Fruit fly (Drosophila melanogaster) whole organism, prepupa: ENCODE data around the gene GCS1.

Experiments used
- Blimp-1 ChIP-seq: fragments of 200-800 bp; sonication (Bioruptor generic); optimal IDR thresholded peaks from 3 replicates; lab custom pipeline; 2017; ENCODE audit warnings: missing biosample characterization, missing genetic modification characterization, mild to moderate bottlenecking, moderate library complexity, missing genetic modification reagents
- CG10631 ChIP-seq: fragments of 200-800 bp; sonication (Bioruptor generic); optimal IDR thresholded peaks from 2 replicates; lab custom pipeline; 2016; ENCODE audit warnings: missing biosample characterization, missing genetic modification characterization
- CG10669 ChIP-seq: fragments of 200-800 bp; sonication (Bioruptor generic); optimal IDR thresholded peaks from 3 replicates; lab custom pipeline; 2018; ENCODE audit warnings: missing biosample characterization, mild to moderate bottlenecking, missing genetic modification characterization, moderate library complexity
- CG11294 ChIP-seq: fragments of 200-800 bp; sonication (Bioruptor generic); IDR thresholded peaks from 2 replicates; pipeline ENCODE4 v1.3.6; 2022; ENCODE audit warnings: missing biosample characterization, missing genetic modification characterization
- CG11762 ChIP-seq: fragments of 200-800 bp; sonication (Bioruptor generic); optimal IDR thresholded peaks from 3 replicates; lab custom pipeline; 2016; ENCODE audit warnings: missing biosample characterization, missing genetic modification characterization; ENCODE audit not compliant: insufficient read depth
- CG11902 ChIP-seq: fragments of 200-800 bp; sonication (Bioruptor generic); optimal IDR thresholded peaks from 3 replicates; lab custom pipeline; 2016; ENCODE audit warnings: missing biosample characterization, missing genetic modification characterization
- CG15336 ChIP-seq: fragments of 200-800 bp; sonication (Bioruptor generic); IDR thresholded peaks from 2 replicates; pipeline ENCODE4 v1.3.6; 2022; ENCODE audit warnings: missing biosample characterization, missing genetic modification characterization
- CG16779 ChIP-seq: fragments of 200-800 bp; sonication (Bioruptor generic); optimal IDR thresholded peaks from 3 replicates; lab custom pipeline; 2017; ENCODE audit warnings: missing biosample characterization, mild to moderate bottlenecking, missing genetic modification characterization
- CG3032 ChIP-seq: fragments of 200-800 bp; optimal IDR thresholded peaks from 2 replicates; lab custom pipeline; 2019; ENCODE audit warnings: missing biosample characterization, mild to moderate bottlenecking, missing genetic modification characterization, moderate library complexity
- CG31627 ChIP-seq: fragments of 200-800 bp; sonication (Bioruptor generic); optimal IDR thresholded peaks from 3 replicates; lab custom pipeline; 2016; ENCODE audit warnings: missing biosample characterization, missing genetic modification characterization
- CG34406 ChIP-seq: fragments of 200-800 bp; sonication (Bioruptor generic); optimal IDR thresholded peaks from 3 replicates; lab custom pipeline; 2016; ENCODE audit warnings: missing biosample characterization, missing genetic modification characterization
- CG3919 ChIP-seq: fragments of 200-800 bp; sonication (Bioruptor generic); optimal IDR thresholded peaks from 3 replicates; lab custom pipeline; 2016; ENCODE audit warnings: missing biosample characterization, missing genetic modification characterization
- CG4318 ChIP-seq: fragments of 200-800 bp; sonication (Bioruptor generic); optimal IDR thresholded peaks from 3 replicates; lab custom pipeline; 2017; ENCODE audit warnings: missing biosample characterization, mild to moderate bottlenecking, missing genetic modification characterization
- CG6163 ChIP-seq: fragments of 200-800 bp; sonication (Bioruptor generic); IDR thresholded peaks from 3 replicates; pipeline ENCODE4 v1.3.6; 2022; ENCODE audit warnings: missing biosample characterization, missing genetic modification characterization
- CG6276 ChIP-seq: fragments of 200-800 bp; sonication (Bioruptor generic); optimal IDR thresholded peaks from 2 replicates; lab custom pipeline; 2017; ENCODE audit warnings: missing biosample characterization, mild to moderate bottlenecking, missing genetic modification characterization
- CG6792 ChIP-seq: fragments of 200-800 bp; sonication (Bioruptor generic); optimal IDR thresholded peaks from 3 replicates; lab custom pipeline; 2016; ENCODE audit warnings: missing biosample characterization, missing genetic modification characterization
- CG6808 ChIP-seq: fragments of 200-800 bp; sonication (Bioruptor generic); optimal IDR thresholded peaks from 3 replicates; lab custom pipeline; 2017; ENCODE audit warnings: missing biosample characterization, missing genetic modification characterization, mild to moderate bottlenecking, moderate library complexity, missing genetic modification reagents
- CG7368 ChIP-seq: fragments of 200-800 bp; sonication (Bioruptor generic); optimal IDR thresholded peaks from 3 replicates; lab custom pipeline; 2016; ENCODE audit warnings: missing biosample characterization, missing genetic modification characterization
- CG8119 ChIP-seq: fragments of 200-800 bp; sonication (Bioruptor generic); IDR thresholded peaks from 3 replicates; pipeline ENCODE4 v1.3.6; 2022; ENCODE audit warnings: missing biosample characterization, missing genetic modification characterization
- CG8319 ChIP-seq: fragments of 200-800 bp; sonication (Bioruptor generic); optimal IDR thresholded peaks from 3 replicates; lab custom pipeline; 2016; ENCODE audit warnings: missing biosample characterization, missing genetic modification characterization
- CG8632 ChIP-seq: fragments of 200-800 bp; sonication (Bioruptor generic); optimal IDR thresholded peaks from 3 replicates; lab custom pipeline; 2016; ENCODE audit warnings: missing biosample characterization, missing genetic modification characterization
- CG9139 ChIP-seq: fragments of 200-800 bp; sonication (Bioruptor generic); optimal IDR thresholded peaks from 3 replicates; lab custom pipeline; 2017; ENCODE audit warnings: missing biosample characterization, mild to moderate bottlenecking, missing genetic modification characterization
- Eip75B ChIP-seq: fragments of 200-800 bp; sonication (Bioruptor generic); optimal IDR thresholded peaks from 3 replicates; lab custom pipeline; 2016; ENCODE audit warnings: missing biosample characterization, missing genetic modification characterization
- Eip78C ChIP-seq: fragments of 200-800 bp; sonication (Bioruptor generic); peaks from one replicate; lab custom pipeline; 2016; ENCODE audit warnings: missing biosample characterization, missing genetic modification characterization
- Eip93F ChIP-seq: fragments of 200-800 bp; sonication (Bioruptor generic); optimal IDR thresholded peaks from 2 replicates; lab custom pipeline; 2016; ENCODE audit warnings: missing biosample characterization, mild to moderate bottlenecking, missing genetic modification characterization
- Ets21C ChIP-seq: fragments of 200-800 bp; sonication (Bioruptor generic); optimal IDR thresholded peaks from 3 replicates; lab custom pipeline; 2016; ENCODE audit warnings: missing biosample characterization, missing genetic modification characterization
- Ets96B ChIP-seq: fragments of 200-800 bp; optimal IDR thresholded peaks from 2 replicates; lab custom pipeline; 2019; ENCODE audit warnings: missing biosample characterization, mild to moderate bottlenecking, missing genetic modification characterization, moderate library complexity
- Gug ChIP-seq: fragments of 200-800 bp; sonication (Bioruptor generic); IDR thresholded peaks from 2 replicates; pipeline ENCODE4 v1.3.6; 2022; ENCODE audit warnings: missing biosample characterization, missing genetic modification characterization
- Hr38 ChIP-seq: sonication (Bioruptor generic); optimal IDR thresholded peaks from 2 replicates; lab custom pipeline; 2016; ENCODE audit warnings: missing biosample characterization, missing genetic modification characterization
- Hr4 ChIP-seq: fragments of 200-800 bp; sonication (Bioruptor generic); optimal IDR thresholded peaks from 3 replicates; lab custom pipeline; 2016; ENCODE audit warnings: missing biosample characterization, missing genetic modification characterization
- Lpt ChIP-seq: fragments of 200-800 bp; sonication (Bioruptor generic); optimal IDR thresholded peaks from 3 replicates; lab custom pipeline; 2016; ENCODE audit warnings: missing biosample characterization, missing genetic modification characterization
- Met ChIP-seq: fragments of 200-800 bp; sonication (Bioruptor generic); optimal IDR thresholded peaks from 3 replicates; lab custom pipeline; 2016; ENCODE audit warnings: missing biosample characterization, missing genetic modification characterization
- OdsH ChIP-seq: fragments of 200-800 bp; sonication (Bioruptor generic); optimal IDR thresholded peaks from 3 replicates; lab custom pipeline; 2016; ENCODE audit warnings: missing biosample characterization, missing genetic modification characterization
- Sox14 ChIP-seq: fragments of 200-800 bp; sonication (Bioruptor generic); optimal IDR thresholded peaks from 3 replicates; lab custom pipeline; 2016; ENCODE audit warnings: missing biosample characterization, missing genetic modification characterization
- Sox15 ChIP-seq: fragments of 200-800 bp; sonication (Bioruptor generic); optimal IDR thresholded peaks from 3 replicates; lab custom pipeline; 2016; ENCODE audit warnings: missing biosample characterization, missing genetic modification characterization
- achi ChIP-seq: fragments of 200-800 bp; sonication (Bioruptor generic); optimal IDR thresholded peaks from 3 replicates; lab custom pipeline; 2016; ENCODE audit warnings: missing biosample characterization, missing genetic modification characterization
- cyc ChIP-seq: fragments of 200-800 bp; sonication (Bioruptor generic); optimal IDR thresholded peaks from 3 replicates; lab custom pipeline; 2016; ENCODE audit warnings: missing biosample characterization, missing genetic modification characterization
- dac ChIP-seq: fragments of 200-800 bp; sonication (Bioruptor generic); optimal IDR thresholded peaks from 2 replicates; lab custom pipeline; 2017; ENCODE audit warnings: missing biosample characterization, mild to moderate bottlenecking, missing genetic modification characterization
- eg ChIP-seq: fragments of 200-800 bp; sonication (Bioruptor generic); IDR thresholded peaks from 3 replicates; pipeline ENCODE4 v1.3.6; 2022; ENCODE audit warnings: missing biosample characterization, missing genetic modification characterization
- fd59A ChIP-seq: fragments of 200-800 bp; sonication (Bioruptor generic); optimal IDR thresholded peaks from 2 replicates; lab custom pipeline; 2017; ENCODE audit warnings: missing biosample characterization, mild to moderate bottlenecking, missing genetic modification characterization, missing genetic modification reagents
- fd85E ChIP-seq: fragments of 200-800 bp; sonication (Bioruptor generic); optimal IDR thresholded peaks from 3 replicates; lab custom pipeline; 2016; ENCODE audit warnings: missing biosample characterization, missing genetic modification characterization
- net ChIP-seq: fragments of 200-800 bp; sonication (Bioruptor generic); optimal IDR thresholded peaks from 3 replicates; lab custom pipeline; 2016; ENCODE audit warnings: missing biosample characterization, missing genetic modification characterization
- pdm3 ChIP-seq: fragments of 200-800 bp; sonication (Bioruptor generic); optimal IDR thresholded peaks from 3 replicates; lab custom pipeline; 2016; ENCODE audit warnings: missing biosample characterization, missing genetic modification characterization
- spab ChIP-seq: fragments of 200-800 bp; sonication (Bioruptor generic); optimal IDR thresholded peaks from 2 replicates; lab custom pipeline; 2017; ENCODE audit warnings: missing biosample characterization, mild to moderate bottlenecking, missing genetic modification characterization, missing genetic modification reagents
- ss ChIP-seq, 2 experiments: fragments of 200-800 bp; sonication (Bioruptor generic); optimal IDR thresholded peaks; 2 replicates in 1 of 2; 3 replicates in 1 of 2; lab custom pipeline; 2017 to 2018; ENCODE audit warnings: mild to moderate bottlenecking in 2 of 2, missing biosample characterization in 2 of 2, missing genetic modification characterization in 2 of 2, moderate library complexity in 1 of 2
- svp ChIP-seq: fragments of 200-800 bp; sonication (Bioruptor generic); peaks from one replicate; lab custom pipeline; 2016; ENCODE audit warnings: missing biosample characterization, missing genetic modification characterization
- vri ChIP-seq: fragments of 200-800 bp; sonication (Bioruptor generic); optimal IDR thresholded peaks from 3 replicates; lab custom pipeline; 2016; ENCODE audit warnings: missing biosample characterization, mild to moderate bottlenecking, missing genetic modification characterization

The GCS1 gene

dm6 chrX:11390625-11391363 lies 43.0 kb upstream of the GCS1 start (continued):
- peak; percentile 2 for TF ChIP-seq CG11902
- TF ChIP-seq CG6808 (GFP tag; lab: Kevin White, UChicago): peak; percentile 45
- peak; percentile 50 for TF ChIP-seq cyc
- TF ChIP-seq CG8119 (GFP tag; lab: Robert Waterston, UW): peak; percentile 83
- TF ChIP-seq Eip78C (GFP tag; lab: Kevin White, UChicago): peak; percentile 84
- TF ChIP-seq Sox14 (GFP tag; lab: Kevin White, UChicago): peak; percentile 70
- peak; percentile 83 for TF ChIP-seq CG15336
- peak; percentile 55 for TF ChIP-seq Ets96B
- TF ChIP-seq CG6163 (GFP tag; lab: Robert Waterston, UW): peak; percentile 91
- TF ChIP-seq fd85E: no peak

dm6 chrX:11389494-11390447 lies 42.0 kb upstream of the GCS1 start:
- TF ChIP-seq CG11762 (GFP tag; lab: Kevin White, UChicago) (no peak), CG8319 (GFP tag; lab: Kevin White, UChicago) (no peak), fd59A (GFP tag; lab: Kevin White, UChicago) (no peak), pdm3 (no peak), Lpt (peak; percentile 40), Eip93F (no peak), dac (GFP tag; lab: Kevin White, UChicago) (no peak), vri (no peak), CG6792 (no peak), CG6163 (GFP tag; lab: Robert Waterston, UW) (peak; percentile 45; the same call in 1 of the 3 replicates), CG8632 (GFP tag; lab: Kevin White, UChicago) (no peak), CG6276 (GFP tag; lab: Kevin White, UChicago) (peak; percentile 36), CG6808 (GFP tag; lab: Kevin White, UChicago) (no peak), CG10631 (GFP tag; lab: Kevin White, UChicago) (no peak), CG10669 (GFP tag; lab: Kevin White, UChicago) (no peak), spab (GFP tag; lab: Kevin White, UChicago) (no peak), Ets96B (no peak), OdsH (GFP tag; lab: Kevin White, UChicago) (no peak), Eip75B (no peak), CG3919 (GFP tag; lab: Kevin White, UChicago) (no peak), CG8119 (GFP tag; lab: Robert Waterston, UW) (no peak), CG4318 (no peak), CG31627 (GFP tag; lab: Kevin White, UChicago) (no peak), Met (GFP tag; lab: Kevin White, UChicago) (no peak), CG34406 (GFP tag; lab: Kevin White, UChicago) (no peak), Eip78C (GFP tag; lab: Kevin White, UChicago) (peak; percentile 16), CG11902 (no peak), Sox15 (GFP tag; lab: Kevin White, UChicago) (no peak), Blimp-1 (GFP tag; lab: Kevin White, UChicago) (no peak), Gug (no peak), CG7368 (GFP tag; lab: Kevin White, UChicago) (no peak), CG16779 (tag; lab: Kevin White, UChicago) (no peak), eg (GFP tag; lab: Robert Waterston, UW) (0 out of 3 replicates have a peak, but pooled peaks have one; percentile 7), net (GFP tag; lab: Kevin White, UChicago) (no peak), CG11294 (GFP tag; lab: Robert Waterston, UW) (no peak), Hr38 (GFP tag; lab: Kevin White, UChicago) (no peak), CG3032 (tag; lab: Kevin White, UChicago) (no peak), achi (no peak), ss (GFP tag; optimal IDR thresholded peaks at IDR 0.05; lab: Kevin White, UChicago) (peak in 1 of 2 experiments; percentile 28), Ets21C (no peak), svp (GFP tag; lab: Kevin White, UChicago) (peak; percentile 48), Hr4 (GFP tag; lab: Kevin White, UChicago) (no peak), CG9139 (GFP tag; lab: Kevin White, UChicago) (no peak)
